Worm (Caenorhabditis elegans) whole organism, mixed stage, embryonic: Measurements from ENCODE around the gene F44E5.5.

Experiments
- M03D4.4 ChIP-seq: sonication (generic microtip); optimal IDR thresholded peaks from 2 replicates; lab custom pipeline; 2017; ENCODE audit warnings: mild to moderate bottlenecking, missing genetic modification characterization, missing compliant biosample characterization
- bed-3 ChIP-seq: fragments of 200-800 bp; sonication (Bioruptor generic); optimal IDR thresholded peaks from 3 replicates; lab custom pipeline; 2018; ENCODE audit warnings: mild to moderate bottlenecking, missing genetic modification characterization, moderate library complexity, missing compliant biosample characterization
- blmp-1 ChIP-seq: fragments of 150-350 bp; optimal IDR thresholded peaks from 2 replicates; lab custom pipeline; 2014; ENCODE audit warnings: missing biosample characterization, missing genetic modification characterization
- ceh-39 ChIP-seq: fragments of 150-350 bp; optimal IDR thresholded peaks from 2 replicates; lab custom pipeline; 2014; ENCODE audit warnings: missing biosample characterization, missing genetic modification characterization
- ceh-43 ChIP-seq: fragments of 200-800 bp; sonication (Bioruptor generic); optimal IDR thresholded peaks from 2 replicates; lab custom pipeline; 2018; ENCODE audit warnings: mild to moderate bottlenecking, missing genetic modification characterization, moderate library complexity, missing compliant biosample characterization
- ceh-83 ChIP-seq: fragments of 200-800 bp; sonication (Bioruptor generic); optimal IDR thresholded peaks from 2 replicates; lab custom pipeline; 2018; ENCODE audit warnings: mild to moderate bottlenecking, missing genetic modification characterization, missing compliant biosample characterization
- cnd-1 ChIP-seq: fragments of 200-800 bp; sonication (Bioruptor generic); optimal IDR thresholded peaks from 2 replicates; lab custom pipeline; 2018; ENCODE audit warnings: mild to moderate bottlenecking, missing genetic modification characterization, missing compliant biosample characterization
- drap-1 ChIP-seq: fragments of 200-800 bp; sonication (Bioruptor generic); optimal IDR thresholded peaks from 3 replicates; lab custom pipeline; 2018; ENCODE audit warnings: mild to moderate bottlenecking, missing genetic modification characterization, missing compliant biosample characterization
- elt-1 ChIP-seq: sonication (generic microtip); optimal IDR thresholded peaks from 2 replicates; lab custom pipeline; 2017; ENCODE audit warnings: missing genetic modification characterization, mild to moderate bottlenecking, missing compliant biosample characterization, antibody characterized with exemption, moderate library complexity, borderline replicate concordance; ENCODE audit not compliant: insufficient read depth
- elt-3 ChIP-seq: fragments of 150-350 bp; optimal IDR thresholded peaks from 2 replicates; lab custom pipeline; 2014; ENCODE audit warnings: missing biosample characterization, missing genetic modification characterization
- ham-2 ChIP-seq: fragments of 200-800 bp; sonication (Bioruptor generic); optimal IDR thresholded peaks from 2 replicates; lab custom pipeline; 2018; ENCODE audit warnings: mild to moderate bottlenecking, missing genetic modification characterization, missing compliant biosample characterization
- hlh-1 ChIP-seq: fragments of 150-350 bp; optimal IDR thresholded peaks from 2 replicates; lab custom pipeline; 2014; ENCODE audit warnings: missing biosample characterization, missing genetic modification reagents, missing genetic modification characterization
- lin-13 ChIP-seq: fragments of 150-350 bp; optimal IDR thresholded peaks from 2 replicates; lab custom pipeline; 2014; ENCODE audit warnings: missing biosample characterization, missing genetic modification characterization
- lin-32 ChIP-seq: fragments of 200-800 bp; sonication (Bioruptor generic); optimal IDR thresholded peaks from 2 replicates; lab custom pipeline; 2018; ENCODE audit warnings: mild to moderate bottlenecking, missing genetic modification characterization, missing compliant biosample characterization
- lsy-2 ChIP-seq: fragments of 150-350 bp; optimal IDR thresholded peaks from 2 replicates; lab custom pipeline; 2014; ENCODE audit warnings: missing biosample characterization, missing genetic modification characterization
- mab-5 ChIP-seq: fragments of 150-350 bp; optimal IDR thresholded peaks from 2 replicates; lab custom pipeline; 2014; ENCODE audit warnings: missing biosample characterization, missing genetic modification characterization
- mep-1 ChIP-seq: fragments of 150-350 bp; optimal IDR thresholded peaks from 2 replicates; lab custom pipeline; 2017; ENCODE audit warnings: missing biosample characterization, missing genetic modification reagents, missing genetic modification characterization, inconsistent platforms
- mls-2 ChIP-seq: sonication (generic microtip); optimal IDR thresholded peaks from 2 replicates; lab custom pipeline; 2016; ENCODE audit warnings: mild to moderate bottlenecking, missing genetic modification characterization, moderate library complexity, missing compliant biosample characterization
- nhr-12 ChIP-seq: fragments of 150-350 bp; optimal IDR thresholded peaks from 2 replicates; lab custom pipeline; 2014; ENCODE audit warnings: missing biosample characterization, missing genetic modification characterization
- nhr-2 ChIP-seq: fragments of 150-350 bp; optimal IDR thresholded peaks from 2 replicates; lab custom pipeline; 2014; ENCODE audit warnings: missing biosample characterization, missing genetic modification characterization
- nhr-237 ChIP-seq: fragments of 150-350 bp; optimal IDR thresholded peaks from 2 replicates; lab custom pipeline; 2014; ENCODE audit warnings: missing biosample characterization, missing genetic modification characterization
- nhr-28 ChIP-seq: fragments of 150-350 bp; optimal IDR thresholded peaks from 2 replicates; lab custom pipeline; 2014; ENCODE audit warnings: missing biosample characterization, missing genetic modification characterization
- nhr-76 ChIP-seq: sonication (generic microtip); optimal IDR thresholded peaks from 2 replicates; lab custom pipeline; 2017; ENCODE audit warnings: missing biosample characterization, missing genetic modification characterization
- pha-4 ChIP-seq: fragments of 150-350 bp; optimal IDR thresholded peaks from 2 replicates; lab custom pipeline; 2018; ENCODE audit warnings: missing biosample characterization, missing genetic modification reagents, missing genetic modification characterization
- sem-2 ChIP-seq: fragments of 200-800 bp; sonication (Bioruptor generic); optimal IDR thresholded peaks from 2 replicates; lab custom pipeline; 2018; ENCODE audit warnings: mild to moderate bottlenecking, missing genetic modification characterization, missing compliant biosample characterization
- snpc-4 ChIP-seq: fragments of 150-350 bp; optimal IDR thresholded peaks from 2 replicates; lab custom pipeline; 2014; ENCODE audit warnings: missing biosample characterization, missing genetic modification characterization
- sptf-1 ChIP-seq: sonication (generic microtip); optimal IDR thresholded peaks from 2 replicates; lab custom pipeline; 2017; ENCODE audit warnings: mild to moderate bottlenecking, missing genetic modification characterization, moderate library complexity, missing compliant biosample characterization
- unc-120 ChIP-seq: sonication (generic microtip); optimal IDR thresholded peaks from 2 replicates; lab custom pipeline; 2017; ENCODE audit warnings: missing genetic modification characterization, missing compliant biosample characterization; ENCODE audit not compliant: poor library complexity, severe bottlenecking
- unc-39 ChIP-seq: fragments of 150-350 bp; optimal IDR thresholded peaks from 2 replicates; lab custom pipeline; 2014; ENCODE audit warnings: missing biosample characterization, missing genetic modification characterization
- unc-62 ChIP-seq: fragments of 150-350 bp; optimal IDR thresholded peaks from 2 replicates; lab custom pipeline; 2014; ENCODE audit warnings: missing biosample characterization, missing genetic modification reagents, missing genetic modification characterization
- zip-8 ChIP-seq: fragments of 150-350 bp; optimal IDR thresholded peaks from 2 replicates; lab custom pipeline; 2014; ENCODE audit warnings: missing biosample characterization, missing genetic modification characterization
- ztf-11 ChIP-seq: fragments of 150-350 bp; optimal IDR thresholded peaks from 2 replicates; lab custom pipeline; 2014; ENCODE audit warnings: missing biosample characterization, missing genetic modification characterization

Gene F44E5.5

DNA sequence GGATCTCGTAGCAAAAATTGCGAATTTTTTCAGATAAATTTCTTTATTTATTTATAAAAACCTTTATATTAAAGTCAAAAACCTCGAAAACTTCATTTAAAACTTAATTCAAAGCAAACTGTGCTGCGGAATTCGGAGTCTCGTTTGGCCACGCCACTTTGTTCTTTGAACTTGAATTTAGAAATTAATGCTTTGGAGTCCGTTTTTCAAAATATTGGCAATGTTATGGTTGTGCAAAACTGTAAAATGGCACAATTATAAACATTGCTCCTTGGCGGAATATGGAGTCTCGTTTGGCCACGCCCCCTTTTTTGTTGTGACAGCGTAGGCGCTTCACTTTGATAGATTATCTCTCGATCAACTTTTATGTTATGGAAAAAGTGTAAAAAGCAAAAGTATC lies 39.9 kb upstream of the F44E5.5 start:
- TF ChIP-seq blmp-1 (tag; lab: Kevin White, UChicago) (no peak), ham-2 (GFP tag; lab: Kevin White, UChicago) (no peak), ceh-43 (GFP tag; lab: Kevin White, UChicago) (no peak), unc-39 (tag; lab: Kevin White, UChicago) (no peak), lin-32 (GFP tag; lab: Kevin White, UChicago) (no peak), drap-1 (GFP tag; lab: Kevin White, UChicago) (no peak), sem-2 (GFP tag; lab: Kevin White, UChicago) (no peak), M03D4.4 (no peak), mep-1 (tag; lab: Kevin White, UChicago) (no peak), elt-3 (tag; lab: Kevin White, UChicago) (no peak), sptf-1 (tag; lab: Kevin White, UChicago) (no peak), bed-3 (GFP tag; lab: Kevin White, UChicago) (no peak), lin-13 (no peak)
- TF ChIP-seq, all 35 proteins: peak for 0

- TF ChIP-seq ztf-11 (tag; lab: Kevin White, UChicago): no peak
- no peak for TF ChIP-seq ceh-83 (GFP tag; lab: Kevin White, UChicago)
- TF ChIP-seq mls-2 (tag; lab: Kevin White, UChicago): no peak
- TF ChIP-seq lin-13: no peak
- no peak for TF ChIP-seq sptf-1 (tag; lab: Kevin White, UChicago)
- no peak for TF ChIP-seq ham-2 (GFP tag; lab: Kevin White, UChicago)
- no peak for TF ChIP-seq unc-39 (tag; lab: Kevin White, UChicago)
- TF ChIP-seq M03D4.4: no peak
- TF ChIP-seq nhr-76: no peak
- no peak for TF ChIP-seq mab-5
- TF ChIP-seq pha-4 (tag; lab: Kevin White, UChicago): no peak
- no peak for TF ChIP-seq nhr-12 (tag; lab: Kevin White, UChicago)
- TF ChIP-seq elt-1 (tag; lab: Kevin White, UChicago): no peak
- TF ChIP-seq nhr-237 (tag; lab: Kevin White, UChicago): no peak
- TF ChIP-seq unc-62 (GFP tag; lab: Kevin White, UChicago): no peak
- TF ChIP-seq cnd-1 (tag; lab: Kevin White, UChicago): no peak
- TF ChIP-seq lsy-2: no peak
- TF ChIP-seq zip-8 (tag; lab: Kevin White, UChicago): no peak
Measured at ce11 chrII:11720102-11720501, 39.4 kb upstream of the F44E5.5 start, which contains the start of gene F13D12.3. F13D12.3 (plus strand) TSS chrII:11720402.

DNA sequence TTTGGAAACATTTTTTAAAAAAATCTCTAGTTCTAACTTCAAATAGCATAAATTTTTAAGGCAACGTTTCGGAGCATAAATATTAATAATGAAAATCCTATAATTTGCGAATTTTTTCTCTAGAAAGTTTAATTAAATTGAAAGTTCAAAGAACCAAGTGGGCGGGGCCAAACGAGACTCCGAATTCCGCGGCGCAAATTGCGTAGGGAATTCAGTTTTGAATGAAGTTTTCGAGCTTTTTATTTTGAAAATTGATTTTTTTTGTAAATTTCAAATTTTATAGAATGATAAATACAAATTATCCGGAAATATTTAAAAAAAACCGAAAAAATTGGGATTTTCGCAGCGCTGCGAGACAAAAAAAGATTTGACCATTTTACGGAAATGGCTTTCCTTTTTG lies 38.6 kb upstream of the F44E5.5 start:
- TF ChIP-seq unc-120: no peak
- no peak for TF ChIP-seq mls-2 (tag; lab: Kevin White, UChicago)
- TF ChIP-seq lin-32 (GFP tag; lab: Kevin White, UChicago): no peak
- no peak for TF ChIP-seq elt-3 (tag; lab: Kevin White, UChicago)
- TF ChIP-seq lsy-2: no peak
- TF ChIP-seq snpc-4 (tag; lab: Kevin White, UChicago): no peak
- TF ChIP-seq pha-4 (tag; lab: Kevin White, UChicago): no peak

DNA sequence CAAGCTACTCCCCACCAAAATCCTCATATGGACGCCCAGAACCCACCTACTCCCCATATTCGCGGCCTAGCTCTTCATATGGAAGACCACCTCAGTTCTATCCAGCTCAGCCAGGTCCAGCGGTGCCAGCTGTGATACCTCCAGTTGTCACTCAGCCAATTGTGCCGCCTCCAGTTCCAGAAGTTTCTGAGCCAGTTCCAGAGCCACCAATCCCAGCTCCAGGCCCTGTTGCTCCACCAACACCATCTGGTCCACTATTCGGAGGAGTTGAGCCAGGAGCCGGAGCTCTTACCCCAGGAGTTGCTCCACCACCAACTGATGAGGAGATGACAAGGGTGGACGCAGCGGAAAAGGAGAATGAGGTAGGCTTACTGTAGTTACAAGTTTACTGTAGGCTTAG lies 37.9 kb upstream of the F44E5.5 start:
- TF ChIP-seq hlh-1 (tag; lab: Kevin White, UChicago) (no peak), unc-120 (no peak), mls-2 (tag; lab: Kevin White, UChicago) (no peak), snpc-4 (tag; lab: Kevin White, UChicago) (no peak), nhr-2 (tag; lab: Kevin White, UChicago) (no peak), cnd-1 (tag; lab: Kevin White, UChicago) (no peak)
- TF ChIP-seq, all 35 proteins: peak for 0

DNA sequence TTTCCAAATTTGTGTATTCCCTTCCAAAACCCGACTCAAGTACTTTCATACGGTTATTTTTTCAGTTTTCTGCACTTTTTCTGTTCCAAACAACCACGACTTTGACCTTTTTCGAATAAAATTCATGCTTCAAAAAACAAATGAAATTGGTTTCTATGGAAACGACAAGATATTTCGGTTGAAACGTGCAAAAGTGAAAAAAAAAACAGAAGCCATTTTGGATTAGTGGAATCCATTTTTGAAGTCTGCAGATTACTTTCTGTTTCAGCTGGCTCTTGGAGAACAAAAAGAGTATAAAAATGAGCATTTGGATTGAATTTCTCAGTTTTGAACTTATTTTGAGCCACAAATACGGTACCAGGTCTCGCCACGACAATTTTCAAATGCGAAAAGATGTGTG lies 37.3 kb upstream of the F44E5.5 start:
- TF ChIP-seq mab-5: no peak
- TF ChIP-seq lin-32 (GFP tag; lab: Kevin White, UChicago): no peak
- TF ChIP-seq elt-3 (tag; lab: Kevin White, UChicago): no peak
- TF ChIP-seq bed-3 (GFP tag; lab: Kevin White, UChicago): no peak
- no peak for TF ChIP-seq nhr-76
- no peak for TF ChIP-seq zip-8 (tag; lab: Kevin White, UChicago)
- no peak for TF ChIP-seq ham-2 (GFP tag; lab: Kevin White, UChicago)
- TF ChIP-seq elt-1 (tag; lab: Kevin White, UChicago): no peak
- TF ChIP-seq mep-1 (tag; lab: Kevin White, UChicago): no peak
- TF ChIP-seq nhr-28: no peak
- TF ChIP-seq cnd-1 (tag; lab: Kevin White, UChicago): no peak
- TF ChIP-seq lin-13: no peak
- no peak for TF ChIP-seq pha-4 (tag; lab: Kevin White, UChicago)
- TF ChIP-seq nhr-12 (tag; lab: Kevin White, UChicago): no peak
- no peak for TF ChIP-seq unc-62 (GFP tag; lab: Kevin White, UChicago)
- TF ChIP-seq M03D4.4: no peak
- TF ChIP-seq hlh-1 (tag; lab: Kevin White, UChicago): no peak
- no peak for TF ChIP-seq sem-2 (GFP tag; lab: Kevin White, UChicago)
- TF ChIP-seq ceh-39 (tag; lab: Kevin White, UChicago): no peak
- no peak for TF ChIP-seq unc-120
- TF ChIP-seq, all 35 proteins: peak for 0
